ENCODE assay signal across 4 fruit fly cellular contexts in genomic region chr3R:16156032-16156431, dm6.
TF ChIP-seq lines count a peak whose summit lies in the region.

No protein-coding gene starts in this region.

- no peak for TF ChIP-seq CTCF in whole organism, embryonic (GFP tag; optimal IDR thresholded peaks at IDR 0.05; lab: Kevin White, UChicago)

TF ChIP-seq in whole organism, adult, 20 proteins besides CTCF, POLR2A, EP300 and RAD21:
- TF ChIP-seq CG33017 (tag; optimal IDR thresholded peaks at IDR 0.05; lab: Kevin White, UChicago) (no peak), kay (GFP tag; lab: Kevin White, UChicago; ENCODE audit: borderline replicate concordance) (peak; percentile 91), ovo (GFP tag; optimal IDR thresholded peaks at IDR 0.05; lab: Kevin White, UChicago) (peak; percentile 34)

TF ChIP-seq in whole organism, embryonic, 481 proteins besides CTCF, POLR2A, EP300 and RAD21:
- TF ChIP-seq jumu (GFP tag; optimal IDR thresholded peaks at IDR 0.05; lab: Kevin White, UChicago) (no peak), nerfin-1 (tag; optimal IDR thresholded peaks at IDR 0.05; lab: Kevin White, UChicago) (peak; percentile 49)

TF ChIP-seq in whole organism, prepupa, 60 proteins besides CTCF, POLR2A, EP300 and RAD21:
- TF ChIP-seq net (GFP tag; optimal IDR thresholded peaks at IDR 0.05; lab: Kevin White, UChicago) (no peak), Hr38 (GFP tag; optimal IDR thresholded peaks at IDR 0.05; lab: Kevin White, UChicago) (no peak), esn (GFP tag; optimal IDR thresholded peaks at IDR 0.05; lab: Kevin White, UChicago) (no peak), CG7368 (GFP tag; optimal IDR thresholded peaks at IDR 0.05; lab: Kevin White, UChicago) (no peak), Eip78C (GFP tag; lab: Kevin White, UChicago) (peak; percentile 19)

TF ChIP-seq in whole organism, wandering third instar larva, 38 proteins besides CTCF, POLR2A, EP300 and RAD21:
- TF ChIP-seq Vsx2 (GFP tag; optimal IDR thresholded peaks at IDR 0.05; lab: Kevin White, UChicago; ENCODE audit: partially characterized antibody) (peak; percentile 4), psq (GFP tag; optimal IDR thresholded peaks at IDR 0.05; lab: Kevin White, UChicago) (no peak)
